Worm (Caenorhabditis elegans): ENCODE measurements around the gene T01B6.1.
A peak's percentile ranks its signal among the peaks of the same experiment; 100 is the strongest.

T01B6.1 gene

DNA sequence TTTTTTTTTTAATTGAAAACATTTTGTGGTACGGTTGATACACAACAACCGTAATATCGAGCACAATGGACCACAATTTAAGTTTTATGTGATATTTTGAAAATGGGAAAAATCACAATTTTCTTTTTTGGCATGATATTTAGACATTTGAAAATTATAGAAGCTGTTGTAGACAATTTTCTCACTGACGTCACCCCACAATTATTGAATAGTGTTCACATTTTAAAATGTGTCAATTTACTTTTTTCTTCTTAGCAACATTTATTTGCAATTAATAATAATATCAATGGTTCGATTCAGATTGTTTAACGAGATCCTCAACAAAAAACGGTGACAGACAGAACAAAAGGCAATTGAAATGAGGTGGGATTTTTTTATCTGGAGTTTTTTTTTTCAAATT, at the start of gene T01B6.1:
Gene T01B6.1, plus strand, starts transcription at position 301 of the 400 bp plus-strand sequence.
- TF ChIP-seq ceh-36 (tag; optimal IDR thresholded peaks at IDR 0.05): no peak

DNA sequence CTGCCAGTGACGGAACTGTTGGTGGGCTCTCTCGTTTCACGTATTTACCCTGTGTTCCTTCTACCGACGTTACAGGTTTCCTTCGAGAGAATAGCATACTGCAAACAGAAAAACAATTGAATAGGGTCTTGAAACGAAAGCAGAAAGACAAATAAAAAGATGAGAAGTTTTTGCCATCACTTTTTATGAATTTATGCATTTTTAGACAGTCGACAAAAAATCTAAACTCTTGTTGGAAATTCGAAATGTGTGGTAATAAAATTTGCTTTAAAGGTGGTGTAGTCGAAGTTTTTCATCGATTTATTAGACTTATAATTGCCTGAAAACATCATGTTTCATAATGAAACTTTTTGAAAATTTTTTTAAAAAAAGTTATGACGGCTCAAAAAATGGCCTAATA, 48.4 kb upstream of the T01B6.1 start, which contains the start of gene sav-1:
Gene sav-1, minus strand, starts transcription at position 101 of the 400 bp plus-strand sequence.
- TF ChIP-seq ceh-36 (tag; optimal IDR thresholded peaks at IDR 0.05) (no peak), sea-1 (GFP tag; conservative IDR thresholded peaks at IDR 0.05) (no peak), aly-1 (tag; optimal IDR thresholded peaks at IDR 0.05) (no peak), flt-1 (GFP tag; IDR thresholded peaks at IDR 0.05) (no peak), ceh-13 (GFP tag; optimal IDR thresholded peaks at IDR 0.05) (no peak), hnd-1 (tag; optimal IDR thresholded peaks at IDR 0.05) (no peak), tra-4 (tag; optimal IDR thresholded peaks at IDR 0.05) (no peak), pes-1 (GFP tag; IDR thresholded peaks at IDR 0.05) (no peak), F13C5.2 (tag; optimal IDR thresholded peaks at IDR 0.05) (no peak)

DNA sequence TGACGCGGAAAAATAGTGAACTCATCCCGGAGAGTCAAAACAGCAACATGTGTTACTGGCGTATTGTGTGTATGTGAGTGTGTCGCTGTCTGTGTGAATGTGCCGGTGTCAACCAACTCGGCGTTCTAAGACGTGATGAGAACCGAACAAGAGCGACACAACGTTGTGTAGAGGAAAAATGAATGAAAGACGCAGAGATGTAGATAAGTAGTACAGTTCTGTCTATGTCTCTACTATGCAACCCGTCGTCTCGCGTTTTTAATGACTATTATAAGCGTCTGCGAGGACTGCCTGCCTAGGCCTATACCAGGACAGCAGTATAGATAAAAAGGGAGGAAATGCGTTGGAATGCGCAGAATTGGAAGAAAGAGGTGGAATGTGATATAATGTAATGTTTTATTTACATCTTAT, 47.5 kb upstream of the T01B6.1 start:
- TF ChIP-seq F13C5.2 (tag; optimal IDR thresholded peaks at IDR 0.05) (peak; percentile 9), ama-1 (optimal IDR thresholded peaks at IDR 0.05) (no peak), ceh-13 (GFP tag; optimal IDR thresholded peaks at IDR 0.05) (no peak), tra-4 (tag; optimal IDR thresholded peaks at IDR 0.05) (no peak), tbx-37 (GFP tag; conservative IDR thresholded peaks at IDR 0.05) (no peak), ets-7 (tag; optimal IDR thresholded peaks at IDR 0.05) (no peak), B0310.2 (tag; optimal IDR thresholded peaks at IDR 0.05) (no peak), aly-1 (tag; optimal IDR thresholded peaks at IDR 0.05) (no peak), scrt-1 (GFP tag; IDR thresholded peaks at IDR 0.05) (no peak), ceh-36 (tag; optimal IDR thresholded peaks at IDR 0.05) (no peak), hmg-4 (GFP tag; optimal IDR thresholded peaks at IDR 0.05) (peak; percentile 67), hnd-1 (tag; optimal IDR thresholded peaks at IDR 0.05) (no peak), hmbx-1 (tag; optimal IDR thresholded peaks at IDR 0.05) (no peak), flt-1 (GFP tag; IDR thresholded peaks at IDR 0.05) (no peak), tbx-11 (GFP tag; IDR thresholded peaks at IDR 0.05) (no peak), sea-1 (GFP tag; conservative IDR thresholded peaks at IDR 0.05) (no peak), pes-1 (GFP tag; IDR thresholded peaks at IDR 0.05) (no peak)

DNA sequence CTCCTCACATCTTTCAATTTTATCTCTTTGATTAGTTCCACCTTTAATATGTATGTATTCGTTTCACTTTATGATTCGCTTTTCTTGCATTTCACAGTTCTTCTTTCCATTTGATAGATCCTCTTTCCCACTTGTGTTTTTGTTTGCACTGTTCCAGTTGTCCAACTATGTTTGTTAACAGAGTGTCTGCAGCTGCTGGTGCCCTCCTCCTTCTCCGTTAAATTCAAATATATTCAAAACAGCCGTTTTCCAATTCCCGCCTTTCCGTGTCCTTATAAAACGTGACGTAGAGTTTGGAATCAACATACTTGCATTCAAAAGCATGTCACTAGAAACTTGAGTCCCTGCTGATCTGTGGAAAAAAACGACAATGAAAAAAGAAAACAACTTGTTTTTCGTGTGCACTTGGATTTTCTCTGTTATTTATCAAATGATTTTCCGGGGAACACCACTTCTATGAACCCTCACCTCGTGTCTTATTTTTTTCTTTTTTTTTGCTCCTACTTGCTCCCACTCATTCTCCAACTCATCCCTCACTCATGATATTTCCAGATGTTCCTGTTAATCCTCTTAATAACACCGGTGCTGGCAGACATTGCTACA, 41.2 kb upstream of the T01B6.1 start, which contains the start of gene T10H10.2:
Gene T10H10.2, plus strand, starts transcription at position 553 of the 603 bp plus-strand sequence.
- TF ChIP-seq hnd-1 (tag; optimal IDR thresholded peaks at IDR 0.05): no peak
- no peak for TF ChIP-seq tbx-37 (GFP tag; conservative IDR thresholded peaks at IDR 0.05)
- no peak for TF ChIP-seq ceh-36 (tag; optimal IDR thresholded peaks at IDR 0.05)
- TF ChIP-seq ceh-13 (GFP tag; optimal IDR thresholded peaks at IDR 0.05): no peak
- no peak for TF ChIP-seq pes-1 (GFP tag; IDR thresholded peaks at IDR 0.05)
- no peak for TF ChIP-seq scrt-1 (GFP tag; IDR thresholded peaks at IDR 0.05)
- TF ChIP-seq ama-1 (optimal IDR thresholded peaks at IDR 0.05): no peak
- TF ChIP-seq flt-1 (GFP tag; IDR thresholded peaks at IDR 0.05): no peak
- TF ChIP-seq sea-1 (GFP tag; conservative IDR thresholded peaks at IDR 0.05): no peak
- no peak for TF ChIP-seq hmbx-1 (tag; optimal IDR thresholded peaks at IDR 0.05)
- TF ChIP-seq hmg-4 (GFP tag; optimal IDR thresholded peaks at IDR 0.05): no peak
- no peak for TF ChIP-seq aly-1 (tag; optimal IDR thresholded peaks at IDR 0.05)
- TF ChIP-seq tra-4 (tag; optimal IDR thresholded peaks at IDR 0.05): no peak
- TF ChIP-seq F13C5.2 (tag; optimal IDR thresholded peaks at IDR 0.05): no peak
- no peak for TF ChIP-seq tbx-11 (GFP tag; IDR thresholded peaks at IDR 0.05)
- TF ChIP-seq ets-7 (tag; optimal IDR thresholded peaks at IDR 0.05): no peak
- TF ChIP-seq B0310.2 (tag; optimal IDR thresholded peaks at IDR 0.05): no peak

DNA sequence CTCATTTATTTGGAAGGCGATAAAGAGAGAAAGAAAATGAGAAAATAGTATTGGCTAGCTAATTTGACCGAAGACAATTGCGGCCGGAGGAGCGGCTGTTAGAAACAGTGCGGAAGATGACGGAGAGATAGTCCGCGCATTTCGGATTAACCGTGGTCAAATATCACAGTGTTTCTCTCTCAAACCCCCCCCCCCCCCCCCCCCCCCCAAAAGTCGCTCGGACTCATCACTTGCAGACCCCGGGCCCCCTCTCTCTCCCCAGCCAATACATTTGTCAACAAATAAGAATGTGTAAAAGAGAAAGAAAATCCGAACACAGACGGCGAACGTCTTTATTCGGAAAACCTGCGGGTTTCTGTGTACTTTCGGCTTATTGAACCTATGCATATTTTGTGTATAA, 33.7 kb upstream of the T01B6.1 start:
- TF ChIP-seq ama-1 (optimal IDR thresholded peaks at IDR 0.05) (no peak), hmg-4 (GFP tag; optimal IDR thresholded peaks at IDR 0.05) (no peak), flt-1 (GFP tag; IDR thresholded peaks at IDR 0.05) (no peak), ceh-13 (GFP tag; optimal IDR thresholded peaks at IDR 0.05) (no peak), hmbx-1 (tag; optimal IDR thresholded peaks at IDR 0.05) (no peak), pes-1 (GFP tag; IDR thresholded peaks at IDR 0.05) (no peak), tbx-37 (GFP tag; conservative IDR thresholded peaks at IDR 0.05) (no peak), hnd-1 (tag; optimal IDR thresholded peaks at IDR 0.05) (no peak)

DNA sequence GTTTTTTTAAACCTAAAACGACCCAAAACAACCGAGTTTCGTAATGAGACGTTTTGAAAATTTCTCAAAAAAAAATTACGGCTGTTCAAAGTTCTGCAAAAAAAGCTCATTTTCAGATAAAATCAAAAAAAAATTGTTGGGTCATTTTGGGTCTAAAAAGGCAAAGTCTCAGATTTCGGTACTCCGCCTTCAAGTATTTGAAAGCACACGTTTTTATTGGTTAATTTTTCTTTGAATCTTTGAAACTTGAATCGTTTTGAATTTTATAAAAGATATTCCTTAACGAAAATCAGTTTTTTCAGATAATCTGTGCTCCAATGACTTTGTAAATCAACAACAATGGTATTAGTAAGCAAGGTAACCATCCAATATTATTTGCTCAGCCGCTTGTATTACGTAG, 32.7 kb upstream of the T01B6.1 start, which contains the start of gene hum-6:
Gene hum-6, plus strand, starts transcription at position 301 of the 400 bp plus-strand sequence.
- TF ChIP-seq hnd-1 (tag; optimal IDR thresholded peaks at IDR 0.05): no peak
- TF ChIP-seq ama-1 (optimal IDR thresholded peaks at IDR 0.05): no peak
- no peak for TF ChIP-seq B0310.2 (tag; optimal IDR thresholded peaks at IDR 0.05)
- no peak for TF ChIP-seq ceh-13 (GFP tag; optimal IDR thresholded peaks at IDR 0.05)
- TF ChIP-seq hmbx-1 (tag; optimal IDR thresholded peaks at IDR 0.05): no peak
- TF ChIP-seq aly-1 (tag; optimal IDR thresholded peaks at IDR 0.05): no peak
- TF ChIP-seq hmg-4 (GFP tag; optimal IDR thresholded peaks at IDR 0.05): no peak
- TF ChIP-seq tbx-11 (GFP tag; IDR thresholded peaks at IDR 0.05): no peak
- no peak for TF ChIP-seq ceh-36 (tag; optimal IDR thresholded peaks at IDR 0.05)
- no peak for TF ChIP-seq ets-7 (tag; optimal IDR thresholded peaks at IDR 0.05)
- no peak for TF ChIP-seq tbx-37 (GFP tag; conservative IDR thresholded peaks at IDR 0.05)
- no peak for TF ChIP-seq F13C5.2 (tag; optimal IDR thresholded peaks at IDR 0.05)
- no peak for TF ChIP-seq flt-1 (GFP tag; IDR thresholded peaks at IDR 0.05)
- TF ChIP-seq scrt-1 (GFP tag; IDR thresholded peaks at IDR 0.05): no peak
- no peak for TF ChIP-seq sea-1 (GFP tag; conservative IDR thresholded peaks at IDR 0.05)
- TF ChIP-seq tra-4 (tag; optimal IDR thresholded peaks at IDR 0.05): no peak
- TF ChIP-seq pes-1 (GFP tag; IDR thresholded peaks at IDR 0.05): no peak

DNA sequence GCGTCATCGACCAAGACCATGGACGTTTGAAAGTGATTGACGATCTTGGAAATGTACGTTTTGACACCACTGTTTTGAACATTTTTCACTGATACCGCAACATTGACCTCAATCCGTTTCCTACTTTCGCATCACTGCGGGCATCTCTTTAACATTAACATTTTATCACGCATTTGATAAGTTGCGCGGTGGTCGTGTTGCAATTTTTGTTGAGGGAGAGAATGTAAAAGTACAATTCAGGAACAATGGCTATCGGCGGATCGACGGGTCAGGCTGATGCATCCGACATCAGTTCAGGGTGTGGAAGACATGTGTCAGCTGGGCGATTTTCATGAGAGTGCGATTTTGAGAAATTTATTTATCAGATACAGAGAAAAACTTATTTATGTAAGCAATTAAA, 32.2 kb upstream of the T01B6.1 start:
- TF ChIP-seq F13C5.2 (tag; optimal IDR thresholded peaks at IDR 0.05) (no peak), hnd-1 (tag; optimal IDR thresholded peaks at IDR 0.05) (no peak), hmbx-1 (tag; optimal IDR thresholded peaks at IDR 0.05) (no peak), tbx-37 (GFP tag; conservative IDR thresholded peaks at IDR 0.05) (no peak), sea-1 (GFP tag; conservative IDR thresholded peaks at IDR 0.05) (no peak), scrt-1 (GFP tag; IDR thresholded peaks at IDR 0.05) (no peak), tbx-11 (GFP tag; IDR thresholded peaks at IDR 0.05) (no peak), B0310.2 (tag; optimal IDR thresholded peaks at IDR 0.05) (no peak), ama-1 (optimal IDR thresholded peaks at IDR 0.05) (no peak), pes-1 (GFP tag; IDR thresholded peaks at IDR 0.05) (no peak), flt-1 (GFP tag; IDR thresholded peaks at IDR 0.05) (no peak), ceh-36 (tag; optimal IDR thresholded peaks at IDR 0.05) (no peak)

Measured in whole organism, early embryonic.